Worm (Caenorhabditis elegans) whole organism, L1 larva: ENCODE results near the gene C09G12.5.

Experiments
- C16A3.4 ChIP-seq: fragments of 150-350 bp; optimal IDR thresholded peaks from 2 replicates; lab custom pipeline; 2014; ENCODE audit warnings: missing biosample characterization, missing genetic modification characterization
- F16B12.6 ChIP-seq: fragments of 150-350 bp; optimal IDR thresholded peaks from 2 replicates; lab custom pipeline; 2014; ENCODE audit warnings: missing biosample characterization, missing genetic modification characterization
- Y116A8C.19 ChIP-seq: sonication (generic microtip); optimal IDR thresholded peaks from 2 replicates; lab custom pipeline; 2016; ENCODE audit warnings: missing compliant biosample characterization, missing genetic modification characterization, borderline replicate concordance
- aha-1 ChIP-seq: fragments of 150-350 bp; optimal IDR thresholded peaks from 2 replicates; lab custom pipeline; 2014; ENCODE audit warnings: missing biosample characterization, missing genetic modification characterization
- alr-1 ChIP-seq: fragments of 200-800 bp; sonication (Bioruptor generic); optimal IDR thresholded peaks from 2 replicates; lab custom pipeline; 2018; ENCODE audit warnings: borderline replicate concordance, mild to moderate bottlenecking, missing genetic modification characterization, missing compliant biosample characterization
- aly-2 ChIP-seq: fragments of 150-350 bp; optimal IDR thresholded peaks from 2 replicates; lab custom pipeline; 2014; ENCODE audit warnings: missing biosample characterization, missing genetic modification characterization
- ama-1 ChIP-seq: fragments of 150-350 bp; optimal IDR thresholded peaks from 2 replicates; lab custom pipeline; 2014
- blmp-1 ChIP-seq: fragments of 150-350 bp; optimal IDR thresholded peaks from 2 replicates; lab custom pipeline; 2014; ENCODE audit warnings: missing biosample characterization, missing genetic modification characterization
- ces-1 ChIP-seq: fragments of 150-350 bp; optimal IDR thresholded peaks from 2 replicates; lab custom pipeline; 2014; ENCODE audit warnings: missing biosample characterization, missing genetic modification reagents, missing genetic modification characterization
- dpl-1 ChIP-seq, 3 experiments: fragments of 150-350 bp in 2 of 3; sonication (generic microtip) in 1 of 3; optimal IDR thresholded peaks; 2 replicates each; lab custom pipeline; 2014 to 2017; ENCODE audit warnings: missing biosample characterization in 3 of 3, missing genetic modification characterization in 3 of 3, missing genetic modification reagents in 3 of 3
- egl-27 ChIP-seq, 2 experiments: fragments of 150-350 bp in 1 of 2; sonication (generic microtip); optimal IDR thresholded peaks; 3 replicates each; lab custom pipeline; 2017 to 2018; ENCODE audit warnings: missing biosample characterization in 2 of 2, missing genetic modification characterization in 2 of 2, missing genetic modification reagents in 2 of 2
- elt-2 ChIP-seq: sonication (generic microtip); optimal IDR thresholded peaks from 2 replicates; lab custom pipeline; 2016; ENCODE audit warnings: missing genetic modification characterization, mild to moderate bottlenecking, inconsistent platforms, missing compliant biosample characterization, missing genetic modification reagents
- fkh-10 ChIP-seq: sonication (generic microtip); optimal IDR thresholded peaks from 2 replicates; lab custom pipeline; 2017; ENCODE audit warnings: missing biosample characterization, missing genetic modification reagents, missing genetic modification characterization
- fkh-4 ChIP-seq: sonication (generic microtip); optimal IDR thresholded peaks from 2 replicates; lab custom pipeline; 2016; ENCODE audit warnings: missing compliant biosample characterization, missing genetic modification characterization, borderline replicate concordance
- fos-1 ChIP-seq: fragments of 150-350 bp; optimal IDR thresholded peaks from 2 replicates; lab custom pipeline; 2014; ENCODE audit warnings: missing biosample characterization, missing genetic modification characterization
- hlh-17 ChIP-seq: fragments of 200-800 bp; sonication (Bioruptor generic); optimal IDR thresholded peaks from 2 replicates; lab custom pipeline; 2018; ENCODE audit warnings: missing genetic modification characterization, mild to moderate bottlenecking, missing compliant biosample characterization, moderate library complexity, borderline replicate concordance
- hlh-4 ChIP-seq: sonication (generic microtip); optimal IDR thresholded peaks from 2 replicates; lab custom pipeline; 2016; ENCODE audit warnings: mild to moderate bottlenecking, missing genetic modification characterization, missing compliant biosample characterization
- hpl-2 ChIP-seq: fragments of 150-350 bp; optimal IDR thresholded peaks from 2 replicates; lab custom pipeline; 2014; ENCODE audit warnings: missing biosample characterization, missing genetic modification reagents, missing genetic modification characterization
- irx-1 ChIP-seq: sonication (generic microtip); optimal IDR thresholded peaks from 2 replicates; lab custom pipeline; 2016; ENCODE audit warnings: missing genetic modification characterization, missing compliant biosample characterization
- isw-1 ChIP-seq: fragments of 200-800 bp; sonication (Bioruptor generic); IDR thresholded peaks from 2 replicates; pipeline ENCODE4 v1.3.6; 2022; ENCODE audit warnings: missing genetic modification characterization, missing compliant biosample characterization
- lin-13 ChIP-seq: fragments of 150-350 bp; optimal IDR thresholded peaks from 2 replicates; lab custom pipeline; 2014; ENCODE audit warnings: missing biosample characterization, missing genetic modification reagents, missing genetic modification characterization
- lin-14 ChIP-seq: fragments of 200-800 bp; sonication (Bioruptor generic); optimal IDR thresholded peaks from 2 replicates; lab custom pipeline; 2018; ENCODE audit warnings: mild to moderate bottlenecking, missing genetic modification characterization, moderate library complexity, missing compliant biosample characterization
- lin-15B ChIP-seq: fragments of 150-350 bp; sonication (generic microtip); optimal IDR thresholded peaks from 3 replicates; lab custom pipeline; 2014; ENCODE audit warnings: missing biosample characterization, missing genetic modification characterization
- lin-35 ChIP-seq, 2 experiments: fragments of 150-350 bp; optimal IDR thresholded peaks; 2 replicates each; lab custom pipeline; 2014; ENCODE audit warnings: missing biosample characterization in 2 of 2, missing genetic modification characterization in 2 of 2, missing genetic modification reagents in 2 of 2
- lin-39 ChIP-seq: fragments of 150-350 bp; optimal IDR thresholded peaks from 2 replicates; lab custom pipeline; 2014; ENCODE audit warnings: missing biosample characterization, missing genetic modification reagents, missing genetic modification characterization
- lir-3 ChIP-seq: sonication (generic microtip); optimal IDR thresholded peaks from 2 replicates; lab custom pipeline; 2016; ENCODE audit warnings: mild to moderate bottlenecking, missing genetic modification characterization, moderate library complexity, missing compliant biosample characterization; ENCODE audit not compliant: poor library complexity
- mef-2 ChIP-seq: fragments of 150-350 bp; optimal IDR thresholded peaks from 2 replicates; lab custom pipeline; 2014; ENCODE audit warnings: missing biosample characterization, missing genetic modification characterization
- nhr-19 ChIP-seq: fragments of 200-800 bp; sonication (Bioruptor generic); conservative IDR thresholded peaks from 2 replicates; pipeline ENCODE4 v1.3.6; 2022; ENCODE audit warnings: missing genetic modification characterization, missing compliant biosample characterization
- nhr-20 ChIP-seq: sonication (generic microtip); optimal IDR thresholded peaks from 2 replicates; lab custom pipeline; 2016; ENCODE audit warnings: mild to moderate bottlenecking, missing genetic modification characterization, missing compliant biosample characterization
- nhr-237 ChIP-seq: fragments of 150-350 bp; optimal IDR thresholded peaks from 2 replicates; lab custom pipeline; 2014; ENCODE audit warnings: missing biosample characterization, missing genetic modification characterization
- nhr-28 ChIP-seq: fragments of 150-350 bp; optimal IDR thresholded peaks from 2 replicates; lab custom pipeline; 2014; ENCODE audit warnings: missing biosample characterization, missing genetic modification characterization
- nhr-84 ChIP-seq: sonication (generic microtip); optimal IDR thresholded peaks from 2 replicates; lab custom pipeline; 2017; ENCODE audit warnings: missing biosample characterization, missing genetic modification characterization
- pag-3 ChIP-seq: sonication (generic microtip); optimal IDR thresholded peaks from 2 replicates; lab custom pipeline; 2017; ENCODE audit warnings: missing genetic modification characterization, mild to moderate bottlenecking, missing compliant biosample characterization, antibody characterized with exemption, borderline replicate concordance; ENCODE audit not compliant: insufficient read depth
- pax-3 ChIP-seq: fragments of 200-800 bp; sonication (Bioruptor generic); optimal IDR thresholded peaks from 2 replicates; lab custom pipeline; 2018; ENCODE audit warnings: mild to moderate bottlenecking, missing genetic modification characterization, moderate library complexity, missing compliant biosample characterization
- pqm-1 ChIP-seq: sonication (generic microtip); optimal IDR thresholded peaks from 3 replicates; lab custom pipeline; 2017; ENCODE audit warnings: missing biosample characterization, missing genetic modification characterization
- rnt-1 ChIP-seq: sonication (generic microtip); optimal IDR thresholded peaks from 2 replicates; lab custom pipeline; 2016; ENCODE audit warnings: mild to moderate bottlenecking, missing genetic modification characterization, moderate library complexity, missing compliant biosample characterization
- snpc-4 ChIP-seq: fragments of 150-350 bp; optimal IDR thresholded peaks from 2 replicates; lab custom pipeline; 2014; ENCODE audit warnings: missing biosample characterization, missing genetic modification characterization
- sox-4 ChIP-seq: sonication (generic microtip); optimal IDR thresholded peaks from 2 replicates; lab custom pipeline; 2016; ENCODE audit warnings: missing genetic modification characterization, missing compliant biosample characterization
- swsn-7 ChIP-seq: sonication (generic microtip); optimal IDR thresholded peaks from 2 replicates; lab custom pipeline; 2016; ENCODE audit warnings: missing genetic modification characterization, missing compliant biosample characterization
- tlp-1 ChIP-seq: fragments of 150-350 bp; optimal IDR thresholded peaks from 2 replicates; lab custom pipeline; 2014; ENCODE audit warnings: missing biosample characterization, missing genetic modification characterization
- unc-130 ChIP-seq: fragments of 150-350 bp; optimal IDR thresholded peaks from 2 replicates; lab custom pipeline; 2017; ENCODE audit warnings: missing biosample characterization, missing genetic modification characterization, inconsistent platforms
- unc-30 ChIP-seq: sonication (generic microtip); optimal IDR thresholded peaks from 2 replicates; lab custom pipeline; 2017; ENCODE audit warnings: missing biosample characterization, missing genetic modification characterization
- unc-62 ChIP-seq: fragments of 150-350 bp; optimal IDR thresholded peaks from 2 replicates; lab custom pipeline; 2014; ENCODE audit warnings: missing biosample characterization, missing genetic modification reagents, missing genetic modification characterization
- unc-86 ChIP-seq: sonication (generic microtip); optimal IDR thresholded peaks from 2 replicates; lab custom pipeline; 2016; ENCODE audit warnings: missing genetic modification characterization, missing compliant biosample characterization
- vab-15 ChIP-seq: sonication (generic microtip); optimal IDR thresholded peaks from 2 replicates; lab custom pipeline; 2017; ENCODE audit warnings: missing genotype, mild to moderate bottlenecking, missing genetic modification characterization, missing compliant biosample characterization
- xbp-1 ChIP-seq: sonication (generic microtip); optimal IDR thresholded peaks from 2 replicates; lab custom pipeline; 2016; ENCODE audit warnings: missing genetic modification characterization, missing compliant biosample characterization
- zip-4 ChIP-seq: fragments of 200-800 bp; sonication (Bioruptor generic); optimal IDR thresholded peaks from 2 replicates; lab custom pipeline; 2018; ENCODE audit warnings: mild to moderate bottlenecking, missing genetic modification characterization, moderate library complexity, missing compliant biosample characterization

C09G12.5 gene

DNA sequence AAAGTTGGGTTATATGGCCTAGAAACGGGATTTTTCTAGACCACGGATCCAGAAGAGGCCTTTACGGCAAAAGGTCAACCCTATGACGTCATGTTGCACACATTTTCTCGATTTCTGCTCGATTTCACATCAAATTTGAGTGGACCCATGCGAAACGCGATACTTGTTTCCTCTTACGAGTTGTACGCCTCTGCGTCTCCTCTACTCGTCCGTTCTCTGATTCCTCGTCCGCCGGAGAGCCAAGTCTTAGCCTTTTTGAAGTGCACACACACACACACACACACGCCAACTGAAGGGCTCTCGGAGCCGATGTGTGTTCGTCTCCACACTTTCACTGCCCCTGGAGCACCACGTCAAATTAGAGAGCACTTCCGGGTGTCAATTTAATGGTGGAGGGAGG, 41.8 kb downstream of the C09G12.5 start (continued):
- TF ChIP-seq pag-3 (tag; lab: Kevin White, UChicago) (no peak), snpc-4 (no peak), hpl-2 (GFP tag; lab: Kevin White, UChicago) (no peak), fkh-10 (GFP tag; lab: Kevin White, UChicago) (peak; percentile 38), elt-2 (no peak)

DNA sequence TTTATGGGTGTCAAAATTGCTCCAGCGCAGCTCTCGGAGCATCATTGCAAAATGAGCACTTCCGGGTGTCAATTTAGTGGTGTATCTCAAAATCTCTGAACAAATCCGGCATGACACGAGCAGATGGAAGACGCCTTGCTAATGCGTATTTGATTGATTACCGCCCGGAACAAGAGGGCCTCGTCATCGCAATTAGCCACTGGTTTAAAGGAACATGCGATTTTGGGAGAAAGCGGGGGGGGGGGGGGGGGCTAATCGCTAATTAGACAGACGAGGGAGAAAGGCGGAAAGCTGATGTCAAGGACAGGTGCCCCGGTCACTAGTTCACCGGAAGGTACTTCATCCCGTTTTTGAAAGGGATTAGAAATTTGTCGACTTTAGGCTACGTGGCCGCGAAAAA, 42.6 kb downstream of the C09G12.5 start:
- peak; percentile 26 for TF ChIP-seq lin-14
- TF ChIP-seq nhr-19, result no peak
- TF ChIP-seq blmp-1 (tag; lab: Kevin White, UChicago), result peak; percentile 47
- TF ChIP-seq swsn-7 (tag; lab: Kevin White, UChicago), result no peak
- TF ChIP-seq lin-13 (GFP tag; lab: Kevin White, UChicago), result no peak
- TF ChIP-seq pax-3 (tag; lab: Kevin White, UChicago), result no peak
- TF ChIP-seq nhr-28 (tag; lab: Kevin White, UChicago), result no peak
- TF ChIP-seq F16B12.6, result no peak

DNA sequence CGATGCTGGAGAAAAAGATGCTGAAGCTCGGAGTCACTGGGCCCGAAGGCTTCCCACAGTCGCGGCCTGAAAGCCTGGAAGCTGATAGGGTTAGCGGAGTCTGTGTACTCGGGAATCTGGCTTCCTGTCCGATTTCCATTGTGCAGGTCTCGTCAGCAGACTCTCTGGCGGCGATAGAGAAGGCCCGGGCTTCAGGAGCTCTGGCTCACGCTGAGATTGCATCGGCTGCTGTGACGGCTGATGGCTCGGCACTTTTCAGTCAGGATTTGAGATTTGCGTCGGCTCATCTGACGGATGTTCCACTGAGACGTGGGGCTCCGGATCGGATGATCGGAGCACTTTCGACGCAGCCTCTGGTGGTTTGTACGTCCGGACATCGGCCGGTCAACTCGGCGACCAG, 44.3 kb downstream of the C09G12.5 start:
- TF ChIP-seq nhr-84 (no peak), unc-130 (tag; lab: Kevin White, UChicago) (no peak), rnt-1 (no peak), C16A3.4 (tag; lab: Kevin White, UChicago) (no peak), isw-1 (GFP tag; lab: Robert Waterston, UW) (no peak), lin-39 (tag; lab: Kevin White, UChicago) (no peak), lin-35 (GFP tag; optimal IDR thresholded peaks at IDR 0.05; lab: Kevin White, UChicago) (no peak), aly-2 (tag; lab: Kevin White, UChicago) (no peak), egl-27 (tag; optimal IDR thresholded peaks at IDR 0.05; lab: Kevin White, UChicago) (no peak), lin-14 (no peak), nhr-28 (tag; lab: Kevin White, UChicago) (no peak), irx-1 (tag; lab: Kevin White, UChicago) (no peak), alr-1 (tag; lab: Kevin White, UChicago) (no peak), unc-86 (tag; lab: Kevin White, UChicago) (no peak)

DNA sequence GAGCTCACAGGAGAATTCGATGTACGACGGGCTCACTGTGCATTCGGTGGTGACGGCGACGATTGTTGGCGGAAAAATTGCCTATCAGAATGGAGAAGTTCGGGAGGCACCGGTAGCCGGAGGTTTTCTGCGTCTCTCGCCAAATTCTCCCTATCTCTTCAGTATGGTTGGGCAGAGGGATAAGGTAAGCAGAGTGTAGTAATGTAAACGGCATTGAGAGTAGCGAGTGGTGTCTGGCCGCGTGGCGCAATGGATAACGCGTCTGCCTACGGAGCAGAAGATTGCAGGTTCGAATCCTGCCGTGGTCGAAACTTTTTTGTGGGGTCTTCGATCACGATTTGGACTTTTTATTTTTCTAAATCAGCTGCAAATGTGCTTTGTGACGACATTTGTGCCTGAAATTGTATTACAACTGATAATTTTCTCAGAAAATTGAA, 45.5 kb downstream of the C09G12.5 start:
- TF ChIP-seq xbp-1 (tag; lab: Kevin White, UChicago), result peak; percentile 38
- no peak for TF ChIP-seq isw-1 (GFP tag; lab: Robert Waterston, UW)
- TF ChIP-seq vab-15 (tag; lab: Kevin White, UChicago), result no peak
- no peak for TF ChIP-seq nhr-237 (tag; lab: Kevin White, UChicago)
- peak; percentile 27 for TF ChIP-seq zip-4 (GFP tag; lab: Kevin White, UChicago)
- peak; percentile 71 for TF ChIP-seq nhr-19
- no peak for TF ChIP-seq ces-1 (GFP tag; lab: Kevin White, UChicago)
- peak; percentile 4 to 16 (median 13) for TF ChIP-seq dpl-1 (GFP tag; optimal IDR thresholded peaks at IDR 0.05; lab: Kevin White, UChicago)
- no peak for TF ChIP-seq fkh-4 (tag; lab: Kevin White, UChicago)
- no peak for TF ChIP-seq Y116A8C.19 (tag; lab: Kevin White, UChicago)
- TF ChIP-seq hlh-17, result no peak
- TF ChIP-seq lir-3 (tag; lab: Kevin White, UChicago), result no peak
- TF ChIP-seq hpl-2 (GFP tag; lab: Kevin White, UChicago), result no peak
- no peak for TF ChIP-seq fkh-10 (GFP tag; lab: Kevin White, UChicago)
- TF ChIP-seq hlh-4, result no peak
- TF ChIP-seq alr-1 (tag; lab: Kevin White, UChicago), result no peak
- TF ChIP-seq lin-15B (tag; lab: Kevin White, UChicago), result no peak
- TF ChIP-seq mef-2, result no peak
- TF ChIP-seq F16B12.6, result no peak
- peak; percentile 72 for TF ChIP-seq rnt-1
- no peak for TF ChIP-seq aha-1 (tag; lab: Kevin White, UChicago)
- no peak for TF ChIP-seq pqm-1
- TF ChIP-seq nhr-28 (tag; lab: Kevin White, UChicago), result no peak
- TF ChIP-seq tlp-1 (tag; lab: Kevin White, UChicago), result no peak
- TF ChIP-seq unc-30, result no peak
- no peak for TF ChIP-seq sox-4 (tag; lab: Kevin White, UChicago)
- no peak for TF ChIP-seq unc-62 (GFP tag; lab: Kevin White, UChicago)
- TF ChIP-seq nhr-20 (tag; lab: Kevin White, UChicago), result peak; percentile 61
- peak; percentile 13 for TF ChIP-seq fos-1 (tag; lab: Kevin White, UChicago)
- no peak for TF ChIP-seq ama-1 (lab: Kevin White, UChicago)
